Fruit fly (Drosophila melanogaster): ENCODE measurements around the gene CG14860.

CG14860 gene

DNA sequence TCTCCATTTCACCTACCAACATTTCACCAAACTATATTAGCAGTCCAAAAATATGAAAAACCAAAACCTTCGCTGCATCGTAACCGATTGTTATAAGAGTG, at the start of gene CG14860:
CG14860 (plus strand) TSS at position 2 of the 101 bp plus-strand sequence.
- TF ChIP-seq h (optimal IDR thresholded peaks at IDR 0.05) = no peak
- TF ChIP-seq ttk (optimal IDR thresholded peaks at IDR 0.05) = no peak
- TF ChIP-seq Sin3A (optimal IDR thresholded peaks at IDR 0.05) = no peak
- no peak for TF ChIP-seq psq (optimal IDR thresholded peaks at IDR 0.05)
- no peak for TF ChIP-seq Myc (optimal IDR thresholded peaks at IDR 0.05)
- no peak for TF ChIP-seq insv (optimal IDR thresholded peaks at IDR 0.05)

DNA sequence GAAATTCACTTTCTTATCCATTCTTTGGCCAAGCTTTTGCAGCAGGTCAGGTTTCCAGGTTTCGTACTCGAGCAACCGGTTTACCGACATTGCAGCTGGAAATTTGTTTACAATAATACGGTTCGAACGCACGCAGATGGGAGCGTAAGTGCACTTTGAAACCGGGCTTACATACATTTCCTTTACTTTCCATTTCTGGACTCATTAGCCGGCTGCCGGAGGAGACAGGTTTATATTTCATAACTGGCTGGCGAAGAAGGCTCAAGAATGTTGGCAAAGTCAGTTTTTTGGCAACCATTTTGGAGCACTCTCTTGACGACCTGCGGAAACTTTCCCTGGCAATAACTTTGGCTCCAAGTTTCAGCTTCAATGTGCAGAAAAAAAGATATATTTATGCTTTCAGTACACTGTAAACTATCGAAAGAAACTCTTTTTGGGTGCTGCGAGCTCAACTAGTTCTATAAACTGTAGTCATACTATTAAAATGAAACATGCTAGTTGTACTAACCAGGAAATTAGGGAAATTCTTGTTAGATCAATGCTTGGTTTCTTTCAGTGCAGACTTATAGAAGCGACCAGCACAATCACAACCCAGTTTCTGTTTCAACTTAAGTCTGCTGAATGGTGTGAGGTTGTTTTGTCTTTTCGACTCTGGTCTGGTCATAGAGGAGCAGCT, 47.5 kb upstream of the CG14860 start:
- TF ChIP-seq psq (optimal IDR thresholded peaks at IDR 0.05) (no peak), insv (optimal IDR thresholded peaks at IDR 0.05) (no peak), ttk (optimal IDR thresholded peaks at IDR 0.05) (no peak)

DNA sequence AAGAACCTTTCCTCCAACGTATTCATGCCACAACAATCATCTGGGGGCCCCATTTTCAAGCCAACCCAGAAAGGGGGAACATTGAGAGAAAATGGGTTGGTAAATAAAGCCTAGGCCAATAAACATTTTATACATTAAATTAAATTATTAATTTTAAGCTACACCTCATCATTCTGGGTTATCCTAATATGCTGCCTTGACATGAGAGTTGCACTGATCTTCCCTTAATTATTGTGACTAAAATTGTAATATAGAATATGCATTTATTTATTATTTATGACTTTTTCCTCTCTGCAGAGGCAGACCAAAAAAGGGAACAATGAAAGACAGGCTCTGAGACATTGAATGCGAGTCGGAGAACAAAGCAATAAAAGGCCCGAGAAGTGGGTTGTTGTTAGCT, 46.7 kb upstream of the CG14860 start:
- no peak for TF ChIP-seq Sin3A (optimal IDR thresholded peaks at IDR 0.05)
- no peak for TF ChIP-seq ttk (optimal IDR thresholded peaks at IDR 0.05)
- TF ChIP-seq insv (optimal IDR thresholded peaks at IDR 0.05) = no peak
- no peak for TF ChIP-seq h (optimal IDR thresholded peaks at IDR 0.05)
- no peak for TF ChIP-seq psq (optimal IDR thresholded peaks at IDR 0.05)
- TF ChIP-seq Myc (optimal IDR thresholded peaks at IDR 0.05) = no peak

DNA sequence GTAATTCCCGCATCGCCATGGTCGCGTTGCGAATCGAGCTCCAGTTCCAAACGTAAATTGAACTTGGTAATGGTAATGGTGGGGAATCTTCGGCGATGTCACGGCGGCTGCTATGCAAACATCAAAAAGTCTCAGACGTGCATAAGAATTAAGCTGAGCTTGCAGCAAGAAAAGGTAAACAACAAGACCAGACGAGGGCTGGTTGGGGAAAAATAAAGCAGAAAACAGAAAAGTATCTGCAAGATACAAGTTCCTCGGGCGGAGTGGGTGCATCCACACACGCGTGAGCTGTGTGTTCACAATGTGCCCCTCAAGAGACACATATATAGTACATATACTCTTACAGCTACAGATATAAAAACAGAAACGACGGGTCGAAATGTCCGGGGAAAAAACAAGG, 42.0 kb upstream of the CG14860 start:
- TF ChIP-seq Myc (optimal IDR thresholded peaks at IDR 0.05) (no peak), h (optimal IDR thresholded peaks at IDR 0.05) (no peak), insv (optimal IDR thresholded peaks at IDR 0.05) (no peak), psq (optimal IDR thresholded peaks at IDR 0.05) (no peak), ttk (optimal IDR thresholded peaks at IDR 0.05) (no peak), Sin3A (optimal IDR thresholded peaks at IDR 0.05) (no peak)

DNA sequence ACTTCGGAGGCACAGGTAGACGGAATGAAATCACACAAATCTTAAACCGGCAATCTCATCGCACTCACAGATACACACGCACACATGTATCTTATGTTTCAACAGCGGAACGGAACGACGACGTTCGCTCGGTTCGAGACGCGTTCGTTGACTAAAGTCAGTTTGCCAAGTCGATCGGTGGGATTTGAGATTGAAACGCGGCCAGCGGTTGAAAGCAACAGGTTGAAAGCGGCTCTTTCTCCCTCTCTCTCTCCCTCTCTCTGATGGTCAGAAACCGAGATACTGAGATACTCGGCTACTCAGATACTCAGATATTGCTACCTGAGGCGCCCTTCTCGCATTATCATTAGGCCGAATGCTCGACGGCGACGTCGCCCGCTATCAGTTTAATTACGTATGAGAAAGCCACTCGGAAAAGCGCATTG, 40.8 kb upstream of the CG14860 start:
- no peak for TF ChIP-seq insv (optimal IDR thresholded peaks at IDR 0.05)
- TF ChIP-seq Sin3A (optimal IDR thresholded peaks at IDR 0.05) = no peak
- no peak for TF ChIP-seq ttk (optimal IDR thresholded peaks at IDR 0.05)
- TF ChIP-seq psq (optimal IDR thresholded peaks at IDR 0.05) = no peak
- no peak for TF ChIP-seq Myc (optimal IDR thresholded peaks at IDR 0.05)
- no peak for TF ChIP-seq h (optimal IDR thresholded peaks at IDR 0.05)

DNA sequence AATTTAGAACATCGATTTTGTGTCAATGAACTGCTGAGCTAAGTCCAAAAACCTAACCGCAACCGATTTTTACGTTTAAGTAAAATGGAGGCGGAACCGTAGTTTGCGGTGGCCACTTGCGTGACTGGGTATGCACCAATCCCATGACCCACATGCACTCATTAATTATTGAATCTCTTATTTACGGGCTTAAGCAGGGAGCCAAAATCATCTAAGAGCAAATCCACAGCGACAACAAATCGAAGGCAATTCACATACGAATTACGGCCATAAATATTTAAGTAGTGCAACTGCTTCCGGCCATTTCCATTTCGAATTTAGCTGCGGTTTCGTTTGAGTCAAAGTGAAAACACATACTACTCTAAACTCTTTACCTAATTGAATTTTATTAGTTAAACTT, 29.8 kb upstream of the CG14860 start:
- TF ChIP-seq ttk (optimal IDR thresholded peaks at IDR 0.05) (no peak), insv (optimal IDR thresholded peaks at IDR 0.05) (no peak), Sin3A (optimal IDR thresholded peaks at IDR 0.05) (no peak), h (optimal IDR thresholded peaks at IDR 0.05) (no peak), psq (optimal IDR thresholded peaks at IDR 0.05) (no peak), Myc (optimal IDR thresholded peaks at IDR 0.05) (no peak)

DNA sequence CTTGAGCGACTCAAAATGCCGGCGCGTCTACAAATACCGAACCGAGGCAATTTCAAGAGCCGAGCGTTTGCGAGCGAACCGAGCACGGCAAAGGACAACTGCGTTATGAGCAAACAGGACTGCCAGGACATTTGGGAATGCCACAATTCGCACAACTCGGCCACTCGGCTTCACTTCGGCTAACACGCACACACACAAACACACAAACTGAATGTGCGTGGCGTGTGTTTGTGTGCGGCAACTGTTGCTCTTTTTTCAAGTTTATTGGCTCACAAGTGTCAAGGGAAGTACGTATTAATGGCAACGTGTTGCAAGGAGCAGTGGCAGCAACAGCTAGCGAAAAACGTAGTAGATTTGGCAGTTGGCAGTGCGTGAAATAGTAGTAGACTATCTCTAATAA, 21.2 kb upstream of the CG14860 start:
- TF ChIP-seq insv (optimal IDR thresholded peaks at IDR 0.05) (no peak), h (optimal IDR thresholded peaks at IDR 0.05) (no peak), psq (optimal IDR thresholded peaks at IDR 0.05) (no peak), ttk (optimal IDR thresholded peaks at IDR 0.05) (no peak), Myc (optimal IDR thresholded peaks at IDR 0.05) (no peak), Sin3A (optimal IDR thresholded peaks at IDR 0.05) (no peak)

DNA sequence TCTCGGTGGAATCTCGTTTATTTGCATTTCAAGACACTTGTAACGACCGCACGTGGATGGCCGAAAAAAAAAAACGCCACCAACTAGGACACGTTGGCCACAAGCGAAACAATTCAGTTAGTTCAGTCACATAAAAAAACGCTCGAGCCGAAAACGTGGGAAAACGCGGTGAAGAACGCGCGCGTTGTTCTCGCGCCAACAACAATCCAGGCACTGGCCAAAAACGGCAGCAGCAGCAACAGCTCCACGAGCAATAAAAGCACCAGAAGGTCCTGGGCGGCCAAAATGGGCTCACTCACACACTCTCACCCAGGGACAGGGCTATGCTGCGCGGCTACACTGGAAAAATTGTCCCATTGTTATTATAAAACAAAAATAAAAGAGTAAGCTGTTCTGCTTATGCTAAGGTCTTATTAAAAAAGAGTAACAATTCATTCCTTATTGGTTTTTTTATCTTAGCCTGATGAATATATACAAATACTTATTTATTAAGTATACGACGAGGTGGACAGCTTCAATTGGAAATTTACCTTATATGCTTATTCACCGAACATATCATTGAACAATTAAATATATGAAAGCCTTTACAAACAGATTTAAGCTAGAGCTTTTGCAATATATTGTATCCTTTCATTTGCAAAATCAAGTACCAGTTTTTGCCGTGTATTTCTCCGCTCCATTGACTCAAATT, 19.2 kb upstream of the CG14860 start, which contains the start of gene btsz:
btsz (minus strand) TSS at position 215 of the 691 bp plus-strand sequence.
- TF ChIP-seq Sin3A (optimal IDR thresholded peaks at IDR 0.05) (no peak), insv (optimal IDR thresholded peaks at IDR 0.05) (no peak), psq (optimal IDR thresholded peaks at IDR 0.05) (no peak), Myc (optimal IDR thresholded peaks at IDR 0.05) (no peak), h (optimal IDR thresholded peaks at IDR 0.05) (no peak), ttk (optimal IDR thresholded peaks at IDR 0.05) (no peak)

DNA sequence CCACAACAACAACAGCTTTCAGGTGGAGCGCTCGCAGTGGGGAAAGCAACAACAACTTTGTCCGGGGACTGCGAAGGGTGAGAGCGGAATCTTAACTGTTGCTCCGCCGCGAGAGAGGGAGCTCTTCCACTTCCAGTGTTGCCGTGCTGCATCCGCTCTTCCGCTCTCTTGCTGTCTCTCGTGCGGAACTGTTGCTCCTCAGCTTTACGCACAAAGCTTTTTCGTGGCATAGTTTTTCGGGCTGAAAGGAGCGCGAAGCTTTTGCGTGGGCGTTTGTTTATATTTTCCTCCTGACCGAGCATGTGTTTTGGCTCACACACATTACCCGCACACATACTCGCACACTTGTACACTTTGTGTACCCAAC, 18.6 kb upstream of the CG14860 start:
- TF ChIP-seq psq (optimal IDR thresholded peaks at IDR 0.05) = no peak
- no peak for TF ChIP-seq ttk (optimal IDR thresholded peaks at IDR 0.05)
- no peak for TF ChIP-seq Sin3A (optimal IDR thresholded peaks at IDR 0.05)
- no peak for TF ChIP-seq Myc (optimal IDR thresholded peaks at IDR 0.05)
- no peak for TF ChIP-seq h (optimal IDR thresholded peaks at IDR 0.05)
- TF ChIP-seq insv (optimal IDR thresholded peaks at IDR 0.05) = no peak

DNA sequence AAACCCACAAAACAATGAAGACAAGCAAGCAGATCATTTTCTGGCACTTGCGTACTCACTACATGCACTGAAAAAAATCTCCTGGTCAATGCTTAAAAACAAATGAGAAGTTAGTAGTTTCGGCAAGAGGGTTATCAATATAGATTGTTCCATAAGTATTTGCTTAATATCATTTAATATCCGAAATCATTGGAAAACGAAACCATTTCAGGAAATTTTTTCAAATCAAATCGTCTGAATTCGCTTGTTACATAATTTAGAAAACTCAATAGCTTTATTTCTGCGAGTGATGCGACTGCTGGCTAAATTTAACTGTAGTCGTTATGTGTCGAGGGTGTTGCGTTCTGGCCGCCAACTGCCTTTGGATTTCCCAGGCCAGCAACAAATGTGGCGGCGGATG, 16.4 kb upstream of the CG14860 start:
- no peak for TF ChIP-seq Myc (optimal IDR thresholded peaks at IDR 0.05)
- TF ChIP-seq insv (optimal IDR thresholded peaks at IDR 0.05) = no peak
- no peak for TF ChIP-seq ttk (optimal IDR thresholded peaks at IDR 0.05)

DNA sequence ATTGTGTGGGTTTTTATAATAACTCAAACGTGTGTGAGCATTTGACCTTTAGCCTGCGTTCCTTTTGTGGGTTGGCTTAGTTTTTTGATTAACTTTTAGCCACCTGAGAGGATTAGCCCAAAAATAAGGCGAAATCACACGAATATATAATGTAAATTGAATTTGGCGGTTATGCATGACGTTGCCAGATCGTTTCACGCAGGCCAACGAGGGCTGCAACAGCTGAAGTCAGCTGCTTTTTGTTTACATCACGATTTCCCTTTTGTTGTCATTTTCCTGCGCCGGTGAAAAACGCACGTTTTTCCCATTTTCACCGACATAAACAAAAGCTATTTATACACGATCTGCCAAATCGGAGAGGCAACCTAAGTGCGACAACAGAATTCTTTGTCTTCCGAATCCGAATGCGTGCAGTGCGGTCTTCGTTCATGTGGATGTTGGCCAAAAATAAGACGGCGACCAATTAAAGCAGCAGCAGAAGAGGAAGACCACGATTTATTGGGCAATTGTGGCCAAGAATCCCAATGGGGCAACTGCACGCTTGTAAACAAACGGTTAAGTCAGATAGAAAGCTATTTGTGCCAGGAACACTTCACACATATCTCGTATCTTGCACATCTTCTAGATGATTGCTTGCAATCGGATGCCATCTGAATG, 15.2 kb upstream of the CG14860 start, which contains the start of gene CG3631:
CG3631 (plus strand) TSS at position 251 of the 657 bp plus-strand sequence.
- TF ChIP-seq psq (optimal IDR thresholded peaks at IDR 0.05) (no peak), insv (optimal IDR thresholded peaks at IDR 0.05) (no peak), ttk (optimal IDR thresholded peaks at IDR 0.05) (no peak), Sin3A (optimal IDR thresholded peaks at IDR 0.05) (no peak), Myc (optimal IDR thresholded peaks at IDR 0.05) (no peak), h (optimal IDR thresholded peaks at IDR 0.05) (no peak)

DNA sequence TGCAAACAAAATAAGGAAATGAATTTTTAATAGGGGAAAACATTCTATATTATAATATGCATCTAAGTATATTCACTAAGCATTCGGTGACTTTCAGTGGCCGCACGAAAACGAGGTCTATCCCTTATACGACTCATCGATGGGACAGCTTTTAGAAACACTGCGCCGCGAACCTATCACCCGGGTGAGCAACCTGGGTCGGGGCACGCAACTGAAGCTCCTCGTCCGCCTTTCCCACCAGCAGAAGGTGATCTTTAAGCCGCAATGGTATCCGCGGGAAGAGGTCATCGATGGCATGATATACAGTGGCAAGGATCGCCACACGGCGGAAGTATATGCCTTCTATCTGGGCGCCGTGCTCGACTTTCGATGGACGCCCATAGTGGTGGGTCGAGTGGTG, 13.7 kb upstream of the CG14860 start:
- TF ChIP-seq psq (optimal IDR thresholded peaks at IDR 0.05) = no peak
- no peak for TF ChIP-seq Sin3A (optimal IDR thresholded peaks at IDR 0.05)
- no peak for TF ChIP-seq h (optimal IDR thresholded peaks at IDR 0.05)

DNA sequence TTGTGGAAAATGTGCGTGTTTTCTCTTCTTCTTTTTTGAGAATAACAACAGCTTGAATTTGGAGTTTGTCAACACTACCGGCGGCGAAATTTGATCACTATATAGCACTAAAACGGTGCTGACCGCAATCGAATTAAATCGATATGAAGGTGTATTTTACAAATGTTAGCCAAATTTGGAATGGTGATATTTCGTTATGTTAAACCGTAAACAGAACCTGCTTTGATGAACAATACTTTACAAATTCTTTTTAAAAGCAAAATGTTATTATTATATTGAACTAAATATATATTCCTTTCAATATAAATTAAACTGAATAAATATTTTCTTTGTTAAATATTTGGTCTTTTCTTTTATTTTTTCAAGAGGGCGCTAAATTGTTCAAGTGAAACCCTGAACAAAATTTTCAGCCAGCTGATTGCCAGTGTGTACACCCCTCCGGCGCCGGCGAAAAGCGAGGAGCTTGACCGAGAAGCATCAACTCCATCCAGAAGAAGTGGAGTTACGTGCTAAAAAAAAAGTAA, 8.5 kb upstream of the CG14860 start, which contains the start of the genes Rrp6, CG33331 and CG33332:
Rrp6 (minus strand) TSS at position 236 of the 524 bp plus-strand sequence.
CG33331 (plus strand) TSS at position 446 of the 524 bp plus-strand sequence.
CG33332 (plus strand) TSS at position 446 of the 524 bp plus-strand sequence.
- no peak for TF ChIP-seq h (optimal IDR thresholded peaks at IDR 0.05)
- TF ChIP-seq psq (optimal IDR thresholded peaks at IDR 0.05) = no peak
- TF ChIP-seq Myc (optimal IDR thresholded peaks at IDR 0.05) = no peak
- no peak for TF ChIP-seq Sin3A (optimal IDR thresholded peaks at IDR 0.05)
- no peak for TF ChIP-seq insv (optimal IDR thresholded peaks at IDR 0.05)
- no peak for TF ChIP-seq ttk (optimal IDR thresholded peaks at IDR 0.05)
